Fruit fly (Drosophila melanogaster) whole organism, embryonic: ENCODE data around the gene CG17036.

Experiments used
- Abd-B ChIP-seq: fragments of 200-800 bp; sonication (Bioruptor generic); optimal IDR thresholded peaks from 2 replicates; lab custom pipeline; 2018; ENCODE audit warnings: missing biosample characterization, mild to moderate bottlenecking, missing genetic modification characterization, moderate library complexity
- CG10147 ChIP-seq: fragments of 200-800 bp; sonication (Bioruptor generic); optimal IDR thresholded peaks from 2 replicates; lab custom pipeline; 2019; ENCODE audit warnings: missing biosample characterization, mild to moderate bottlenecking, missing genetic modification characterization, moderate library complexity
- CG11093 ChIP-seq: fragments of 200-800 bp; sonication (Bioruptor generic); IDR thresholded peaks from 3 replicates; pipeline ENCODE4 v1.3.6; 2022; ENCODE audit warnings: missing biosample characterization, missing genetic modification characterization
- CG12299 ChIP-seq: fragments of 200-800 bp; sonication (Bioruptor generic); optimal IDR thresholded peaks from 2 replicates; lab custom pipeline; 2018; ENCODE audit warnings: missing biosample characterization, mild to moderate bottlenecking, missing genetic modification characterization
- CG13624 ChIP-seq: fragments of 200-800 bp; sonication (Bioruptor generic); optimal IDR thresholded peaks from 2 replicates; lab custom pipeline; 2016; ENCODE audit warnings: missing biosample characterization, missing genetic modification characterization
- CG14710 ChIP-seq: fragments of 200-800 bp; sonication (Bioruptor generic); optimal IDR thresholded peaks from 3 replicates; lab custom pipeline; 2019; ENCODE audit warnings: missing biosample characterization, mild to moderate bottlenecking, missing genetic modification characterization, moderate library complexity
- CG14965 ChIP-seq: fragments of 200-800 bp; sonication (Bioruptor generic); optimal IDR thresholded peaks from 2 replicates; lab custom pipeline; 2016; ENCODE audit warnings: missing biosample characterization, missing genetic modification characterization, borderline replicate concordance
- CG15269 ChIP-seq: fragments of 200-800 bp; sonication (Bioruptor generic); optimal IDR thresholded peaks from 2 replicates; lab custom pipeline; 2018; ENCODE audit warnings: missing biosample characterization, mild to moderate bottlenecking, missing genetic modification characterization, moderate library complexity
- CG16813 ChIP-seq: fragments of 200-800 bp; sonication (Bioruptor generic); IDR thresholded peaks from 3 replicates; pipeline ENCODE4 v1.3.6; 2022; ENCODE audit warnings: missing biosample characterization, missing genetic modification characterization; ENCODE audit not compliant: partially characterized antibody
- CG17568 ChIP-seq: fragments of 200-800 bp; sonication (Bioruptor generic); optimal IDR thresholded peaks from 2 replicates; lab custom pipeline; 2018; ENCODE audit warnings: missing biosample characterization, mild to moderate bottlenecking, missing genetic modification characterization, moderate library complexity
- CG30431 ChIP-seq: fragments of 200-800 bp; sonication (Bioruptor generic); optimal IDR thresholded peaks from 2 replicates; lab custom pipeline; 2017; ENCODE audit warnings: missing biosample characterization, missing genetic modification characterization
- CG31388 ChIP-seq: fragments of 200-800 bp; sonication (Bioruptor generic); optimal IDR thresholded peaks from 2 replicates; lab custom pipeline; 2016; ENCODE audit warnings: missing biosample characterization, missing genetic modification characterization
- CG3163 ChIP-seq: fragments of 200-800 bp; sonication (Bioruptor generic); optimal IDR thresholded peaks from 3 replicates; lab custom pipeline; 2016; ENCODE audit warnings: missing biosample characterization, missing genetic modification characterization
- CG42726 ChIP-seq: fragments of 200-800 bp; sonication (Bioruptor generic); IDR thresholded peaks from 2 replicates; pipeline ENCODE4 v1.3.6; 2022; ENCODE audit warnings: missing biosample characterization, missing genetic modification characterization; ENCODE audit not compliant: partially characterized antibody
- CG4360 ChIP-seq: fragments of 200-800 bp; sonication (Bioruptor generic); IDR thresholded peaks from 2 replicates; pipeline ENCODE4 v1.3.6; 2022; ENCODE audit warnings: missing biosample characterization, missing genetic modification characterization
- CG7271 ChIP-seq: fragments of 200-800 bp; sonication (Bioruptor generic); optimal IDR thresholded peaks from 2 replicates; lab custom pipeline; 2018; ENCODE audit warnings: missing biosample characterization, mild to moderate bottlenecking, missing genetic modification characterization, moderate library complexity
- CG8089 ChIP-seq: fragments of 200-800 bp; sonication (Bioruptor generic); optimal IDR thresholded peaks from 3 replicates; lab custom pipeline; 2016; ENCODE audit warnings: missing biosample characterization, missing genetic modification characterization
- CG8281 ChIP-seq: fragments of 200-800 bp; sonication (Bioruptor generic); optimal IDR thresholded peaks from 2 replicates; lab custom pipeline; 2018; ENCODE audit warnings: missing biosample characterization, mild to moderate bottlenecking, missing genetic modification characterization, moderate library complexity
- Camta ChIP-seq: fragments of 200-800 bp; sonication (Bioruptor generic); optimal IDR thresholded peaks from 2 replicates; lab custom pipeline; 2016; ENCODE audit warnings: missing biosample characterization, missing genetic modification characterization
- Doc2 ChIP-seq: fragments of 200-800 bp; sonication (Bioruptor generic); IDR thresholded peaks from 2 replicates; pipeline ENCODE4 v1.3.6; 2022; ENCODE audit warnings: missing biosample characterization, missing genetic modification characterization
- Fer1 ChIP-seq: fragments of 200-800 bp; sonication (Bioruptor generic); optimal IDR thresholded peaks from 2 replicates; lab custom pipeline; 2017; ENCODE audit warnings: missing biosample characterization, mild to moderate bottlenecking, missing genetic modification characterization
- Gsc ChIP-seq: fragments of 200-800 bp; sonication (Bioruptor generic); IDR thresholded peaks from 2 replicates; pipeline ENCODE4 v1.3.6; 2022; ENCODE audit warnings: missing biosample characterization, missing genetic modification characterization
- H15 ChIP-seq: fragments of 200-800 bp; sonication (Bioruptor generic); IDR thresholded peaks from 3 replicates; pipeline ENCODE4 v1.3.6; 2022; ENCODE audit warnings: missing biosample characterization, missing genetic modification characterization
- Lpt ChIP-seq: fragments of >200 bp; optimal IDR thresholded peaks from 2 replicates; lab custom pipeline; 2018; ENCODE audit warnings: missing biosample characterization, missing genetic modification characterization
- Nf-YA ChIP-seq: fragments of 200-800 bp; sonication (Bioruptor generic); IDR thresholded peaks from 2 replicates; pipeline ENCODE4 v1.3.6; 2022; ENCODE audit warnings: missing biosample characterization, missing genetic modification characterization
- Scr ChIP-seq: fragments of 200-800 bp; sonication (Bioruptor generic); IDR thresholded peaks from 2 replicates; pipeline ENCODE4 v1.3.6; 2022; ENCODE audit warnings: missing biosample characterization, missing genetic modification characterization; ENCODE audit not compliant: partially characterized antibody
- Six4 ChIP-seq: fragments of 200-800 bp; sonication (Bioruptor generic); optimal IDR thresholded peaks from 2 replicates; lab custom pipeline; 2016; ENCODE audit warnings: missing biosample characterization, missing genetic modification characterization
- Tbp ChIP-seq: fragments of >200 bp; optimal IDR thresholded peaks from 2 replicates; lab custom pipeline; 2018; ENCODE audit warnings: missing biosample characterization, missing genetic modification characterization
- bsh ChIP-seq, 2 experiments: fragments of 200-800 bp; sonication (Bioruptor generic); optimal IDR thresholded peaks; 2 replicates each; lab custom pipeline; 2017 to 2018; ENCODE audit warnings: mild to moderate bottlenecking in 2 of 2, missing biosample characterization in 2 of 2, missing genetic modification characterization in 2 of 2, moderate library complexity in 1 of 2
- cad ChIP-seq: fragments of >200 bp; optimal IDR thresholded peaks from 2 replicates; lab custom pipeline; 2017; ENCODE audit warnings: missing biosample characterization, missing genetic modification characterization
- cas ChIP-seq: fragments of 200-800 bp; sonication (Bioruptor generic); IDR thresholded peaks from 2 replicates; pipeline ENCODE4 v1.3.6; 2022; ENCODE audit warnings: missing biosample characterization, missing genetic modification characterization
- ftz-f1 ChIP-seq: fragments of 200-800 bp; sonication (Bioruptor generic); optimal IDR thresholded peaks from 2 replicates; lab custom pipeline; 2016; ENCODE audit warnings: missing biosample characterization, missing genetic modification characterization
- hkb ChIP-seq, 2 experiments: fragments of 200-800 bp in 1 of 2; fragments of >200 bp in 1 of 2; sonication (Bioruptor generic) in 1 of 2; IDR thresholded peaks in 1 of 2; optimal IDR thresholded peaks in 1 of 2; 2 replicates each; pipeline versions ENCODE4 v1.3.6 to Lab custom; 2017 to 2022; ENCODE audit warnings: missing biosample characterization in 1 of 2, missing genetic modification characterization in 1 of 2
- insv ChIP-seq, 2 experiments: fragments of 200-800 bp; sonication (Bioruptor generic); optimal IDR thresholded peaks; 3 replicates each; lab custom pipeline; 2016 to 2018; ENCODE audit warnings: missing biosample characterization in 2 of 2, missing genetic modification characterization in 2 of 2
- jumu ChIP-seq: fragments of 200-800 bp; sonication (Bioruptor generic); optimal IDR thresholded peaks from 3 replicates; lab custom pipeline; 2016; ENCODE audit warnings: missing biosample characterization, missing genetic modification characterization
- nerfin-1 ChIP-seq: fragments of 200-800 bp; sonication (Bioruptor generic); optimal IDR thresholded peaks from 3 replicates; lab custom pipeline; 2019; ENCODE audit warnings: missing biosample characterization, mild to moderate bottlenecking, missing genetic modification characterization, moderate library complexity
- sens ChIP-seq: fragments of 200-800 bp; sonication (Bioruptor generic); peaks from one replicate; lab custom pipeline; 2016; ENCODE audit warnings: missing biosample characterization, missing genetic modification characterization
- shn ChIP-seq: fragments of 200-800 bp; sonication (Bioruptor generic); optimal IDR thresholded peaks from 3 replicates; lab custom pipeline; 2016; ENCODE audit warnings: missing biosample characterization, missing genetic modification characterization
- sima ChIP-seq: fragments of 200-800 bp; sonication (Bioruptor generic); optimal IDR thresholded peaks from 2 replicates; lab custom pipeline; 2016; ENCODE audit warnings: missing biosample characterization, missing genetic modification characterization
- slp2 ChIP-seq: fragments of 200-800 bp; sonication (Bioruptor generic); optimal IDR thresholded peaks from 2 replicates; lab custom pipeline; 2016; ENCODE audit warnings: missing biosample characterization, missing genetic modification characterization
- sqz ChIP-seq: fragments of 200-800 bp; sonication (Bioruptor generic); optimal IDR thresholded peaks from 3 replicates; lab custom pipeline; 2018; ENCODE audit warnings: missing biosample characterization, mild to moderate bottlenecking, missing genetic modification characterization
- tap ChIP-seq: fragments of 200-800 bp; optimal IDR thresholded peaks from 3 replicates; lab custom pipeline; 2019; ENCODE audit warnings: missing biosample characterization, mild to moderate bottlenecking, missing genetic modification characterization, moderate library complexity
- vvl ChIP-seq: fragments of 200-800 bp; sonication (Bioruptor generic); IDR thresholded peaks from 2 replicates; pipeline ENCODE4 v1.3.6; 2022; ENCODE audit warnings: missing biosample characterization, missing genetic modification characterization

The CG17036 gene

dm6 chr2L:12678286-12678685 is 22.3 kb downstream of the CG17036 start (continued):
- TF ChIP-seq Six4 (no peak), H15 (GFP tag; lab: Robert Waterston, UW) (no peak), Abd-B (no peak), nerfin-1 (tag; lab: Kevin White, UChicago) (peak; percentile 44), sens (no peak), vvl (GFP tag; lab: Robert Waterston, UW) (peak; percentile 60), CG7271 (tag; lab: Kevin White, UChicago) (no peak), Doc2 (no peak), CG30431 (GFP tag; lab: Kevin White, UChicago) (no peak), CG4360 (no peak), Fer1 (GFP tag; lab: Kevin White, UChicago) (no peak), Scr (GFP tag; lab: Robert Waterston, UW) (no peak), Lpt (GFP tag; lab: Kevin White, UChicago) (no peak), insv (GFP tag; optimal IDR thresholded peaks at IDR 0.05; lab: Kevin White, UChicago) (peak; percentile 85 to 97), CG10147 (GFP tag; lab: Kevin White, UChicago) (no peak), jumu (GFP tag; lab: Kevin White, UChicago) (no peak), CG31388 (GFP tag; lab: Kevin White, UChicago) (no peak), CG3163 (GFP tag; lab: Kevin White, UChicago) (no peak), CG11093 (GFP tag; lab: Robert Waterston, UW) (no peak), CG16813 (0 out of 3 replicates have a peak, but pooled peaks have one; percentile 36), CG14710 (tag; lab: Kevin White, UChicago) (no peak), sqz (GFP tag; lab: Kevin White, UChicago) (peak; percentile 30), slp2 (GFP tag; lab: Kevin White, UChicago) (no peak), CG8281 (tag; lab: Kevin White, UChicago) (no peak), CG14965 (GFP tag; lab: Kevin White, UChicago) (no peak), CG13624 (GFP tag; lab: Kevin White, UChicago) (no peak), CG12299 (tag; lab: Kevin White, UChicago) (no peak), Tbp (no peak), tap (tag; lab: Kevin White, UChicago) (no peak), hkb (optimal IDR thresholded peaks at IDR 0.05; lab: Kevin White, UChicago) (no peak), hkb (GFP tag; IDR thresholded peaks at IDR 0.05; lab: Robert Waterston, UW) (no peak), CG42726 (GFP tag; lab: Robert Waterston, UW) (no peak), bsh (GFP tag; optimal IDR thresholded peaks at IDR 0.05; lab: Kevin White, UChicago) (no peak), cad (GFP tag; lab: Kevin White, UChicago) (peak; percentile 70), sima (GFP tag; lab: Kevin White, UChicago) (no peak), CG8089 (GFP tag; lab: Kevin White, UChicago) (no peak), CG15269 (tag; lab: Kevin White, UChicago) (no peak), Nf-YA (GFP tag; lab: Robert Waterston, UW) (peak; percentile 32; the same call in 1 of the 2 replicates), cas (GFP tag; lab: Robert Waterston, UW) (no peak), Camta (GFP tag; lab: Kevin White, UChicago) (no peak), CG17568 (GFP tag; lab: Kevin White, UChicago) (no peak), Gsc (GFP tag; lab: Robert Waterston, UW) (no peak), ftz-f1 (GFP tag; lab: Kevin White, UChicago) (no peak), shn (GFP tag; lab: Kevin White, UChicago) (no peak)
- TF ChIP-seq, all 482 proteins: peak for 38
